Worm (Caenorhabditis elegans): ENCODE data around the gene R01H2.7.

- TF ChIP-seq T22C8.4 (GFP tag; IDR thresholded peaks at IDR 0.05), result no peak
- TF ChIP-seq flt-1 (GFP tag; IDR thresholded peaks at IDR 0.05), result no peak
- TF ChIP-seq med-1 (GFP tag; optimal IDR thresholded peaks at IDR 0.05; ENCODE audit: insufficient read depth), result no peak
- TF ChIP-seq tab-1 (GFP tag; IDR thresholded peaks at IDR 0.05), result no peak
- no peak for TF ChIP-seq ztf-23 (GFP tag; IDR thresholded peaks at IDR 0.05)
- TF ChIP-seq klf-2 (GFP tag; conservative IDR thresholded peaks at IDR 0.05), result no peak
Observed at ce11 chrIII:6992496-6992895, 53.0 kb downstream of the R01H2.7 start.

Measured in whole organism, midembryonic.